Fruit fly (Drosophila melanogaster) whole organism, embryonic: ENCODE measurements around the gene Hr4.

Experiments
- CG15011 ChIP-seq: fragments of 200-800 bp; sonication (Bioruptor generic); optimal IDR thresholded peaks from 3 replicates; lab custom pipeline; 2018; ENCODE audit warnings: missing biosample characterization, mild to moderate bottlenecking, missing genetic modification characterization
- CG17328 ChIP-seq: fragments of 200-800 bp; sonication (Bioruptor generic); IDR thresholded peaks from 2 replicates; pipeline ENCODE4 v1.3.6; 2022; ENCODE audit warnings: missing biosample characterization, missing genetic modification characterization
- CG32767 ChIP-seq: fragments of 200-800 bp; sonication (Bioruptor generic); IDR thresholded peaks from 2 replicates; pipeline ENCODE4 v1.3.6; 2022; ENCODE audit warnings: missing biosample characterization, missing genetic modification characterization
- CG7556 ChIP-seq: fragments of 200-800 bp; sonication (Bioruptor generic); optimal IDR thresholded peaks from 2 replicates; lab custom pipeline; 2017; ENCODE audit warnings: missing biosample characterization, mild to moderate bottlenecking, missing genetic modification characterization
- Dll ChIP-seq: fragments of 200-800 bp; sonication (Bioruptor generic); IDR thresholded peaks from 4 replicates; pipeline ENCODE4 v1.3.6; 2022; ENCODE audit warnings: missing biosample characterization, missing genetic modification characterization; ENCODE audit not compliant: partially characterized antibody
- Lpt ChIP-seq: fragments of >200 bp; optimal IDR thresholded peaks from 2 replicates; lab custom pipeline; 2018; ENCODE audit warnings: missing biosample characterization, missing genetic modification characterization
- NFAT ChIP-seq: fragments of 200-800 bp; sonication (Bioruptor generic); IDR thresholded peaks from 2 replicates; pipeline ENCODE4 v1.3.6; 2022; ENCODE audit warnings: missing biosample characterization, missing genetic modification characterization
- Opbp ChIP-seq: fragments of 200-800 bp; sonication (Bioruptor generic); IDR thresholded peaks from 3 replicates; pipeline ENCODE4 v1.3.6; 2022; ENCODE audit warnings: missing biosample characterization, missing genetic modification characterization; ENCODE audit not compliant: partially characterized antibody
- en ChIP-seq: fragments of 200-800 bp; sonication (Bioruptor generic); optimal IDR thresholded peaks from 2 replicates; lab custom pipeline; 2016; ENCODE audit warnings: missing biosample characterization, missing genetic modification characterization
- her ChIP-seq: fragments of 200-800 bp; sonication (Bioruptor generic); optimal IDR thresholded peaks from 2 replicates; lab custom pipeline; 2016; ENCODE audit warnings: missing biosample characterization, missing genetic modification characterization

DNA sequence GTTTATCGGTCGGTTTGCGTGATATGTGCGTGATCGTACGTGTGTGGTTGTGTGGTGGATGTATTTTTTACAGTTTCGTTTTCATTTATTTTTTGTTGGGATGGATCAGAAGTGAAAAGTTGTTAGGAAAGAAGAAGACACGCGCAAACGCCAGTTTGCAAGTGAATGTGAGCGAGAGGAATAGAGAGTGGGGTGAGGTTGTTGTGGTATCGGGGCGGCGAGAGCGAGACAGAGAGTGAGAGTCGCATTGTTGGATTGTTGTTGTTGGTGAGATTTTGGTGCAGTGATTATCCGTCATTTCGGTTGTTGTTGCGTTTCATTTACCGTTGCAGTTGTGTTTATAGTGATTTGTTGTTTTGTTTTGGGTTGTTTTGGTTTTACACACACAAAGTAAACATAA lies 48.2 kb upstream of the Hr4 start:
- TF ChIP-seq CG7556 (GFP tag; lab: Kevin White, UChicago) (no peak), CG15011 (GFP tag; lab: Kevin White, UChicago) (no peak), en (GFP tag; lab: Kevin White, UChicago) (no peak), Lpt (GFP tag; lab: Kevin White, UChicago) (no peak), Opbp (GFP tag; lab: Robert Waterston, UW) (no peak), Dll (GFP tag; lab: Robert Waterston, UW) (no peak), NFAT (no peak), her (GFP tag; lab: Kevin White, UChicago) (no peak), CG32767 (GFP tag; lab: Robert Waterston, UW) (no peak), CG17328 (GFP tag; lab: Robert Waterston, UW) (no peak)
